Fruit fly (Drosophila melanogaster): ENCODE measurements around the gene CG5282.

Gene CG5282

DNA sequence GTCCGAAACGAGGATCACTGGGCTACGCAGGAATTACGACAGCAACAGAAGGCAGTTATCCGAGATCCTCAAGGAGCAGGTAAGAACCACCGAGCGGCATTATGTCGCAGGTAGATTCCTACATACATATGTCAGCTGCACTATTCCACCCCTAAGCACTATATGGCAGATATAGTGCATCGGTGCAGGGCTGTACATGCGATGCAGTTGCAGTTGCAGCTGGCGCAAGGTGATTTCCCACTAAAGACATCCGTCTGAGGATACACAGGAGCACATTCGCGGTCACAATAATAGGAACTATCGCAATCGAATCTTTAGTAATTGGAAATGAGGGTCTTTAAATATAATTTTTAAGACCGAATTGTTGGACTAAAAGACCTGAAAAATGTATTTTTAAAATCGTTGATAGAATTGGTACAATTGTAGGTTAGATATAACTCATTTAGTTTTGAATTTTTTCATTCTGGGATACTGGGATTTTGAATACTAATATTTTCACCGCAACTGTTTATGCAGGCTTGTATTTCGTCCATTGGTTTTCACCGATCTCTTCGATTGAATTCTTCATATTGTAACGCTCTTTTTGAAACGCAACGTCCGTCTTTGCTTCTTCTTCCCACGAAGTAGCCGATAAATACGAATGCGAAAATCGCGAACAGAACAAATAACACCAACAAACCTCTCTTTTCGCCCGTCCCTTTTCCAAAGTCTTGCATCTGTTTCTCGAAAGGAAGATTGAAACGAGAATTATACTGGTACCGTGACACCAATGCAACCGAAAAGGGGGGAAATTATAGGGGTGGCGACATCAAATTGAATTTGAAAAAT is 23.0 kb downstream of the CG5282 start (continued):
- TF ChIP-seq CG1529 (GFP tag; optimal IDR thresholded peaks at IDR 0.05): no peak
- TF ChIP-seq pita (GFP tag; optimal IDR thresholded peaks at IDR 0.05): no peak
- no peak for TF ChIP-seq E2f1 (GFP tag; IDR thresholded peaks at IDR 0.05)
- TF ChIP-seq Xrp1 (GFP tag; IDR thresholded peaks at IDR 0.05): peak; percentile 76
- TF ChIP-seq ato (GFP tag; IDR thresholded peaks at IDR 0.05; ENCODE audit: partially characterized antibody): no peak
- TF ChIP-seq CG8089 (GFP tag; optimal IDR thresholded peaks at IDR 0.05): no peak
- TF ChIP-seq CG15479 (GFP tag; optimal IDR thresholded peaks at IDR 0.05): peak; percentile 100
- no peak for TF ChIP-seq CG8281 (tag; optimal IDR thresholded peaks at IDR 0.05)
- no peak for TF ChIP-seq Nf-YA (GFP tag; IDR thresholded peaks at IDR 0.05)
- TF ChIP-seq nerfin-2 (GFP tag; IDR thresholded peaks at IDR 0.05; ENCODE audit: partially characterized antibody): no peak
- no peak for TF ChIP-seq crol (GFP tag; IDR thresholded peaks at IDR 0.05)
- TF ChIP-seq pzg (GFP tag; optimal IDR thresholded peaks at IDR 0.05): no peak
- no peak for TF ChIP-seq en (GFP tag; optimal IDR thresholded peaks at IDR 0.05)
- TF ChIP-seq CG17361 (GFP tag; IDR thresholded peaks at IDR 0.05): peak; percentile 28; the same call in 1 of the 3 replicates
- no peak for TF ChIP-seq Max (GFP tag; optimal IDR thresholded peaks at IDR 0.05)
- TF ChIP-seq salm (tag; optimal IDR thresholded peaks at IDR 0.05): no peak
- TF ChIP-seq br (optimal IDR thresholded peaks at IDR 0.05): no peak
- no peak for TF ChIP-seq jigr1 (GFP tag; IDR thresholded peaks at IDR 0.05)
- no peak for TF ChIP-seq CG17568 (GFP tag; optimal IDR thresholded peaks at IDR 0.05)
- TF ChIP-seq CG31224 (GFP tag; IDR thresholded peaks at IDR 0.05): no peak
- no peak for TF ChIP-seq Doc3 (GFP tag; IDR thresholded peaks at IDR 0.05; ENCODE audit: partially characterized antibody)
- no peak for TF ChIP-seq Spps (tag; optimal IDR thresholded peaks at IDR 0.05)
- TF ChIP-seq Drgx (GFP tag; IDR thresholded peaks at IDR 0.05): no peak
- no peak for TF ChIP-seq bbx (GFP tag; IDR thresholded peaks at IDR 0.05; ENCODE audit: partially characterized antibody)
- TF ChIP-seq dysf (GFP tag; IDR thresholded peaks at IDR 0.05): no peak
- TF ChIP-seq sug (tag; optimal IDR thresholded peaks at IDR 0.05): no peak
- TF ChIP-seq CG9817 (tag; optimal IDR thresholded peaks at IDR 0.05): no peak
- TF ChIP-seq tap (tag; optimal IDR thresholded peaks at IDR 0.05): no peak
- peak; percentile 39 for TF ChIP-seq Hsf (GFP tag; optimal IDR thresholded peaks at IDR 0.05)
- peak; percentile 19 for TF ChIP-seq stwl (tag; optimal IDR thresholded peaks at IDR 0.05)
- TF ChIP-seq CG2712 (tag; optimal IDR thresholded peaks at IDR 0.05): peak; percentile 77
- no peak for TF ChIP-seq vfl (GFP tag; optimal IDR thresholded peaks at IDR 0.05)
- peak; percentile 5 for TF ChIP-seq Chrac-16 (GFP tag; optimal IDR thresholded peaks at IDR 0.05)
- peak; percentile 8 for TF ChIP-seq CG30403 (GFP tag; optimal IDR thresholded peaks at IDR 0.05)
- peak; percentile 80 for TF ChIP-seq nom (GFP tag; optimal IDR thresholded peaks at IDR 0.05)
- TF ChIP-seq aop (GFP tag; IDR thresholded peaks at IDR 0.05): no peak
- TF ChIP-seq bowl (GFP tag; IDR thresholded peaks at IDR 0.05): no peak
- no peak for TF ChIP-seq emc (GFP tag; optimal IDR thresholded peaks at IDR 0.05)
- no peak for TF ChIP-seq Fer3 (tag; optimal IDR thresholded peaks at IDR 0.05)
- no peak for TF ChIP-seq Deaf1 (tag; optimal IDR thresholded peaks at IDR 0.05)
- TF ChIP-seq shn (GFP tag; optimal IDR thresholded peaks at IDR 0.05): no peak
- no peak for TF ChIP-seq D19B (GFP tag; optimal IDR thresholded peaks at IDR 0.05)
- no peak for TF ChIP-seq sisA (GFP tag; IDR thresholded peaks at IDR 0.05)
- TF ChIP-seq NC2β (GFP tag; optimal IDR thresholded peaks at IDR 0.05): peak; percentile 51
- no peak for TF ChIP-seq CG3726 (GFP tag; IDR thresholded peaks at IDR 0.05)
- TF ChIP-seq zfh2 (GFP tag; optimal IDR thresholded peaks at IDR 0.05): no peak
- TF ChIP-seq CG14667 (GFP tag; IDR thresholded peaks at IDR 0.05): no peak
- TF ChIP-seq CG34376 (GFP tag; optimal IDR thresholded peaks at IDR 0.05): no peak
- peak; percentile 64 for TF ChIP-seq cad (GFP tag; optimal IDR thresholded peaks at IDR 0.05)
- no peak for TF ChIP-seq toy (GFP tag; IDR thresholded peaks at IDR 0.05)
- no peak for TF ChIP-seq bcd (GFP tag; optimal IDR thresholded peaks at IDR 0.05)

Data from whole organism, embryonic.